Worm (Caenorhabditis elegans): Measurements from ENCODE around the gene grd-16.

- TF ChIP-seq attf-5 (GFP tag; optimal IDR thresholded peaks at IDR 0.05) (peak; percentile 58), efl-1 (GFP tag; optimal IDR thresholded peaks at IDR 0.05) (peak; percentile 19), F57C9.4 (tag; optimal IDR thresholded peaks at IDR 0.05) (no peak), ets-4 (GFP tag; optimal IDR thresholded peaks at IDR 0.05) (no peak), lin-35 (GFP tag; optimal IDR thresholded peaks at IDR 0.05) (peak in 1 of 3 experiments; percentile 71), unc-62 (GFP tag; optimal IDR thresholded peaks at IDR 0.05) (no peak), attf-3 (GFP tag; conservative IDR thresholded peaks at IDR 0.05) (no peak; the same call in 1 of the 2 replicates), mcd-1 (GFP tag; IDR thresholded peaks at IDR 0.05) (peak; percentile 66), dpl-1 (GFP tag; optimal IDR thresholded peaks at IDR 0.05) (no peak)
Measured at ce11 chrIV:2495118-2495785, 18.8 kb downstream of the grd-16 start, which contains the start of the genes ccdc-12 and Y69A2AR.18.

Measured in whole organism, young adult.